Worm (Caenorhabditis elegans) whole organism, early embryonic: ENCODE results near the gene F38B7.17.

Source experiments
- aly-1 ChIP-seq: sonication (generic microtip); optimal IDR thresholded peaks from 2 replicates; lab custom pipeline; 2016; ENCODE audit warnings: missing genetic modification characterization, missing compliant biosample characterization
- ama-1 ChIP-seq: fragments of 150-350 bp; optimal IDR thresholded peaks from 2 replicates; lab custom pipeline; 2014
- flt-1 ChIP-seq: fragments of 200-800 bp; sonication (Bioruptor generic); IDR thresholded peaks from 2 replicates; pipeline ENCODE4 v1.3.6; 2022; ENCODE audit warnings: missing genetic modification characterization, missing compliant biosample characterization
- hmbx-1 ChIP-seq: sonication (generic microtip); optimal IDR thresholded peaks from 2 replicates; lab custom pipeline; 2016; ENCODE audit warnings: mild to moderate bottlenecking, missing genetic modification characterization, missing compliant biosample characterization
- hmg-4 ChIP-seq: fragments of 200-800 bp; sonication (Bioruptor generic); optimal IDR thresholded peaks from 2 replicates; lab custom pipeline; 2018; ENCODE audit warnings: mild to moderate bottlenecking, missing genetic modification characterization, missing compliant biosample characterization
- pes-1 ChIP-seq: fragments of 200-800 bp; sonication (Bioruptor generic); IDR thresholded peaks from 2 replicates; pipeline ENCODE4 v1.3.6; 2022; ENCODE audit warnings: missing genetic modification reagents, missing genetic modification characterization, missing compliant biosample characterization
- sea-1 ChIP-seq: fragments of 200-800 bp; sonication (Bioruptor generic); conservative IDR thresholded peaks from 2 replicates; pipeline ENCODE4 v1.3.6; 2022; ENCODE audit warnings: missing genetic modification characterization, missing compliant biosample characterization
- tra-4 ChIP-seq: sonication (generic microtip); optimal IDR thresholded peaks from 2 replicates; lab custom pipeline; 2017; ENCODE audit warnings: missing genetic modification characterization, missing compliant biosample characterization

ce11 chrV:11593427-11593826 lies 44.7 kb upstream of the F38B7.17 start, which contains the start of gene srx-80:
- TF ChIP-seq pes-1 (GFP tag; lab: Robert Waterston, UW), result no peak
- no peak for TF ChIP-seq aly-1 (tag; lab: Kevin White, UChicago)
- TF ChIP-seq ama-1 (lab: Kevin White, UChicago), result no peak
- no peak for TF ChIP-seq tra-4
- no peak for TF ChIP-seq sea-1
- TF ChIP-seq hmg-4 (GFP tag; lab: Kevin White, UChicago), result no peak
- TF ChIP-seq hmbx-1, result no peak
- no peak for TF ChIP-seq flt-1 (GFP tag; lab: Robert Waterston, UW)
